Fruit fly (Drosophila melanogaster): ENCODE measurements around the gene CG12020.

The CG12020 gene

DNA sequence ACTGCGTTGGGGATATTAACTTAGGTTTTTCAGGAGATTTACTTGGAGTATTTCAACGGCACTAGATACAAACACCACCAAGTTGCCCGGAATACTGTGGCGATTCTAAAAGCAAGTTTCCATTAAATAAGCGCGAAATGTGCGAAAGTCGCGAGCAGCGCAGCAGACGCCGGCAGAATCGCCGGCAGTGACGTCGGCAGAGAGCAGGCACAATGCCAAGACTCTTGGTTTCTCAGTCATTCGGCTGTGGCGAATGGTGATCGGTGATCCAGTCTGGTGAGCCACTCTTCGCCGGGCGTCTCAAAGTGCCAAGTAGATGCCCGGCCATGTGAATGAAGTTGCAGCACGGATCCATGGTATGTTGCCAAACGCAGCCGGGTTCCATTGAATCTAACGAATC is 38.0 kb downstream of the CG12020 start, which contains the start of gene Cpr62Bb:
Cpr62Bb (minus strand) TSS at position 101 of the 400 bp plus-strand sequence.
- TF ChIP-seq CG12605 (GFP tag; IDR thresholded peaks at IDR 0.05) (no peak), Ets98B (GFP tag; IDR thresholded peaks at IDR 0.05) (no peak)

- TF ChIP-seq gl (tag; optimal IDR thresholded peaks at IDR 0.05) (peak; percentile 12), D1 (tag; optimal IDR thresholded peaks at IDR 0.05) (no peak)
These were observed 44.9 kb downstream of the CG12020 start, which contains the start of gene Cpr62Bc for dm6 chr3L:1841984-1842383. Gene Cpr62Bc, minus strand, starts transcription at chr3L:1842084.

DNA sequence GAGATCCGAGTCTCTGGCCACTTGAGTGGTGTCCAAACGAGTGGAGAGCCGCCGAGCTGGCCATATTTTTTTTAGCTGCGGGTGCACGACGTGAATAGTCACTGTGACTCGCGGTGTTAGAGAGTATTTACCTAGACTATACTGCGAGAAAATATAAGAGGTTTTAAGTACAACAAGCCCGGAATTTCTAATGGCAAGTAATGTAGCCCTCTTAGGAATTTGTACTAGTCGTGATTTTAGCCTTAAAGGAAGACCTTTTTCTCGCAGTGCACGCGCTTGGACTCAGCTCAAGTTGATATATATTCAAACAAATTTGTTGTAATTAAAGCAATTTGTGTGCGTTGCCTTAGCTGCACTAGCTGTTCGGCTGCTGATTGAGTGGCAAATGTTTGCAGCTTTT is 47.5 kb downstream of the CG12020 start:
- TF ChIP-seq Pif1A (GFP tag; optimal IDR thresholded peaks at IDR 0.05) = no peak
- no peak for TF ChIP-seq Pif1B (GFP tag; optimal IDR thresholded peaks at IDR 0.05)
- TF ChIP-seq CG4496 (GFP tag; IDR thresholded peaks at IDR 0.05) = peak; percentile 86
- no peak for TF ChIP-seq Snoo (tag; optimal IDR thresholded peaks at IDR 0.05)
- TF ChIP-seq CG10348 (GFP tag; IDR thresholded peaks at IDR 0.05) = 0 out of 2 replicates have a peak, but pooled peaks have one; percentile 36
- TF ChIP-seq Ets98B (GFP tag; IDR thresholded peaks at IDR 0.05) = peak; percentile 88
- peak; percentile 86 for TF ChIP-seq fd96Ca (GFP tag; IDR thresholded peaks at IDR 0.05)
- TF ChIP-seq CG8159 (tag; optimal IDR thresholded peaks at IDR 0.05) = no peak
- no peak for TF ChIP-seq CG9948 (tag; optimal IDR thresholded peaks at IDR 0.05)
- no peak for TF ChIP-seq gl (tag; optimal IDR thresholded peaks at IDR 0.05)
- TF ChIP-seq CG14655 (GFP tag; optimal IDR thresholded peaks at IDR 0.05) = peak; percentile 47
- TF ChIP-seq D1 (tag; optimal IDR thresholded peaks at IDR 0.05) = no peak
- peak; percentile 32; the same call in 1 of the 2 replicates for TF ChIP-seq CG12605 (GFP tag; IDR thresholded peaks at IDR 0.05)
- no peak for TF ChIP-seq CG13204 (GFP tag; optimal IDR thresholded peaks at IDR 0.05)
- no peak for TF ChIP-seq CG15710 (tag; optimal IDR thresholded peaks at IDR 0.05)
- no peak for TF ChIP-seq CG34367 (tag; optimal IDR thresholded peaks at IDR 0.05)
- TF ChIP-seq CG32121 (GFP tag; IDR thresholded peaks at IDR 0.05) = peak; percentile 89
- TF ChIP-seq EcR (GFP tag; optimal IDR thresholded peaks at IDR 0.05) = no peak
- peak; percentile 59; the same call in 1 of the 2 replicates for TF ChIP-seq rn (GFP tag; IDR thresholded peaks at IDR 0.05)
- TF ChIP-seq CG17806 (tag; optimal IDR thresholded peaks at IDR 0.05) = no peak
- peak; percentile 57 for TF ChIP-seq CG8301 (tag; optimal IDR thresholded peaks at IDR 0.05)
